Worm (Caenorhabditis elegans): ENCODE measurements around the gene ets-5.

ce11 chrX:5059163-5059562, 25.2 kb downstream of the ets-5 start, which contains the start of gene C24H10.4:
- TF ChIP-seq sptf-1 (tag; optimal IDR thresholded peaks at IDR 0.05) (no peak), unc-39 (tag; optimal IDR thresholded peaks at IDR 0.05) (no peak), ces-1 (GFP tag; optimal IDR thresholded peaks at IDR 0.05) (no peak), snpc-4 (tag; optimal IDR thresholded peaks at IDR 0.05) (no peak), blmp-1 (tag; optimal IDR thresholded peaks at IDR 0.05) (no peak)

Data from whole organism, mixed stage, embryonic.